Worm (Caenorhabditis elegans) whole organism, mixed stage, embryonic: Measurements from ENCODE around the gene aqp-6.
A peak's percentile ranks its signal among the peaks of the same experiment; 100 is the strongest.

Experiments used
- lsy-2 ChIP-seq: fragments of 150-350 bp; optimal IDR thresholded peaks from 2 replicates; lab custom pipeline; 2014; ENCODE audit warnings: missing biosample characterization, missing genetic modification characterization
- unc-39 ChIP-seq: fragments of 150-350 bp; optimal IDR thresholded peaks from 2 replicates; lab custom pipeline; 2014; ENCODE audit warnings: missing biosample characterization, missing genetic modification characterization

DNA sequence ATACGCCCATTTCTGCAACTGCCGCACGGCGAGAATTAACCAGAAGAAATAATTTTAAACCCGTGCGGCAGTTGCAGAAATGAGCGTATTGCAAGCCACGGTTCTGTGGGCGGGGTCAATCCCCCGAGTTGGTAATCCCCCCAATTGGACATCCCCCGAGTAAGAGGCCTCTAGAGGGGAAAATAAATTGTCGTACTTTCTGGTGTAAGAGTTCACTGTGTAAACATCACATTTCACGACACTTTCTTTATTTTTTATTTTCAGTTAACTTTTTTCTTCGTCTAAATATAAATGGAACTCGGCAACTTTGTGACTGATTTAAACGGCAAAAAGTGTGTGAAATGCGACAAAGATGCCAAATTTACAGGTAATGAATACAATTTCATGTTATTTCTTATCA, 9.7 kb downstream of the aqp-6 start, which contains the start of gene tut-2:
- TF ChIP-seq unc-39 (no peak), lsy-2 (tag; lab: Kevin White, UChicago) (peak; percentile 17)
